Worm (Caenorhabditis elegans) whole organism, L4 larva: Measurements from ENCODE around the gene C16H3.3.

Experiments used
- F49E8.2 ChIP-seq: sonication (generic microtip); optimal IDR thresholded peaks from 2 replicates; lab custom pipeline; 2016; ENCODE audit warnings: missing compliant biosample characterization, mild to moderate bottlenecking, missing genetic modification characterization, borderline replicate concordance
- T26A8.4 ChIP-seq: fragments of 200-800 bp; sonication (Bioruptor generic); IDR thresholded peaks from 2 replicates; pipeline ENCODE4 v1.3.6; 2022; ENCODE audit warnings: missing genetic modification characterization, missing compliant biosample characterization
- Y5F2A.4 ChIP-seq: fragments of 200-800 bp; sonication (Bioruptor generic); optimal IDR thresholded peaks from 2 replicates; lab custom pipeline; 2018; ENCODE audit warnings: mild to moderate bottlenecking, missing genetic modification characterization, missing compliant biosample characterization
- ceh-82 ChIP-seq: sonication (generic microtip); optimal IDR thresholded peaks from 2 replicates; lab custom pipeline; 2017; ENCODE audit warnings: missing biosample characterization, missing genetic modification characterization
- duxl-1 ChIP-seq: sonication (generic microtip); optimal IDR thresholded peaks from 2 replicates; lab custom pipeline; 2016; ENCODE audit warnings: mild to moderate bottlenecking, missing genetic modification characterization, moderate library complexity, missing compliant biosample characterization; ENCODE audit not compliant: poor library complexity
- mep-1 ChIP-seq: fragments of 150-350 bp; sonication (generic microtip); optimal IDR thresholded peaks from 3 replicates; lab custom pipeline; 2014; ENCODE audit warnings: missing biosample characterization, missing genetic modification characterization
- unc-39 ChIP-seq: sonication (generic microtip); optimal IDR thresholded peaks from 2 replicates; lab custom pipeline; 2017; ENCODE audit warnings: missing biosample characterization, missing genetic modification characterization

ce11 chrX:17631703-17632102 lies 21.9 kb upstream of the C16H3.3 start:
- TF ChIP-seq mep-1 (tag; lab: Kevin White, UChicago) (peak; percentile 29), F49E8.2 (tag; lab: Kevin White, UChicago) (no peak), duxl-1 (no peak), unc-39 (tag; lab: Kevin White, UChicago) (no peak), T26A8.4 (GFP tag; lab: Robert Waterston, UW) (no peak), ceh-82 (tag; lab: Kevin White, UChicago) (no peak), Y5F2A.4 (GFP tag; lab: Kevin White, UChicago) (no peak)
